Worm (Caenorhabditis elegans): ENCODE results near the gene acly-1.

DNA sequence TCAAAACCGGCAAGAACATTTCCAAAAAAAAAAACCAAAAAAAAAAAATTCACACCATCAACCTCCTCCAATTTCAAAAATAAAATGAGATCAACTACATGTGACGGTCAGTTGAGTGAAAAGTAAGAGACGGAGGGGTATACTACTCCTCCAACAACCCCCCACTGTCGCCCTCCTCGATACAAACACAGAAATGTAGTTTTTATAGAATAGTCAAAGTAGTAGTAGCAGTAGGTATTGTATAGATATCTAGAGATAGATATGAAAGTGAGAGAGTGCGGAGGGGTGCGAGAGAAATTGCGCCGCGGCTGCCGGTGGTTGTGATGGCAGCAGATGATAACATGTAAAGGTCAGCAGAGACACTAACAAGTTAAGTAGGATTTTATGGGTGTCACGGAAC is 48.0 kb downstream of the acly-1 start:
- TF ChIP-seq W03F9.2 (tag; optimal IDR thresholded peaks at IDR 0.05): no peak
- no peak for TF ChIP-seq him-1 (tag; optimal IDR thresholded peaks at IDR 0.05)
